Worm (Caenorhabditis elegans) whole organism, mixed stage, embryonic: ENCODE measurements around the gene lgc-37.

Experiments used
- M03D4.4 ChIP-seq: sonication (generic microtip); optimal IDR thresholded peaks from 2 replicates; lab custom pipeline; 2017; ENCODE audit warnings: mild to moderate bottlenecking, missing genetic modification characterization, missing compliant biosample characterization
- blmp-1 ChIP-seq: fragments of 150-350 bp; optimal IDR thresholded peaks from 2 replicates; lab custom pipeline; 2014; ENCODE audit warnings: missing biosample characterization, missing genetic modification characterization
- elt-3 ChIP-seq: fragments of 150-350 bp; optimal IDR thresholded peaks from 2 replicates; lab custom pipeline; 2014; ENCODE audit warnings: missing biosample characterization, missing genetic modification characterization
- mep-1 ChIP-seq: fragments of 150-350 bp; optimal IDR thresholded peaks from 2 replicates; lab custom pipeline; 2017; ENCODE audit warnings: missing biosample characterization, missing genetic modification reagents, missing genetic modification characterization, inconsistent platforms
- tbx-8 ChIP-seq: fragments of 200-800 bp; sonication (Bioruptor generic); optimal IDR thresholded peaks from 2 replicates; lab custom pipeline; 2018; ENCODE audit warnings: mild to moderate bottlenecking, missing genetic modification characterization, moderate library complexity, missing compliant biosample characterization
- unc-39 ChIP-seq: fragments of 150-350 bp; optimal IDR thresholded peaks from 2 replicates; lab custom pipeline; 2014; ENCODE audit warnings: missing biosample characterization, missing genetic modification characterization

ce11 chrIII:12738935-12739334, 46.0 kb upstream of the lgc-37 start:
- TF ChIP-seq mep-1 (tag; lab: Kevin White, UChicago) (no peak), tbx-8 (GFP tag; lab: Kevin White, UChicago) (no peak), unc-39 (no peak), M03D4.4 (tag; lab: Kevin White, UChicago) (no peak), elt-3 (tag; lab: Kevin White, UChicago) (no peak), blmp-1 (tag; lab: Kevin White, UChicago) (no peak)
